ENCODE assay signal across 1 fruit fly cellular context in the genomic region with DNA sequence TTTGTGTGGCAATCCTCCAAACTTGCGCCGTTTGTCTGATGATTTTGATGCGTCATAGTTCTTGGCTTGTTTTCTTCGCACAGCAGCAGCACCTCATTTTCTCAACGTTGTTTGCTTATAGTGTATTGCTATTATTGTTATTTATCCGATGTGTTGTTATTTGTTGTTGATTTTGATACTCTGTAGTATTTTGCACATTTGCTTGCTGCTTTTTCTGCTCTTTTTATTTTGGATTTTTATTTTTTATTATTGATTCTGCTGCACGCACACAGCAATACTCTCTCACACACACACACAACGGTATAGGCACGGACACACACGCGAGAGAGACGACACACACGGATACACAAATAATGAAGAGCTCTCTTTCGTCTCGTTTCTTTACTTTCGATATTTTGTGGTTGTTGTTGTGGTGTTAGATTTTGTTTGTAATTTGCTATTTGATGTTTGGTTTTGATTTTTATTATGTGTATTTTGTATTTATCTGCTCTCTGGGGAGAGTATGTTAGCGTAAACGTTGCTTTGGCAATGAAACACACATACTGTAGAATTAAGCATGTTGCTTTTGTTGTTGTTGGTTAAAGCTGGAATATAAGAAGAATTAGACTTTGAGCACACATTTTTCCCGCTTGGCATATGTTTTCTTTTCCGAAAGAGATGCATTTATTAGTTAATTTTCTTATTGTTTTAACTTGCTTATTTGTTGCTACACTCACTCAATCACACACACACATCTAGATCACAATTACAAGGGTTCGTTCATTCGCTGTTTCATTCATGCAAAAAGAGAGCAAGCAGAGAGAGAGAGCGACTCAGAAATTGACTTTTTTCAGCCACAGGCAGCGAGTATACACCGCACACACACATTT.
TF ChIP-seq lines count a peak whose summit lies in the region.

No protein-coding gene starts in this region.

TF ChIP-seq in whole organism, embryonic, 481 proteins besides CTCF, POLR2A, EP300 and RAD21 (continued from another document):
- TF ChIP-seq onecut (GFP tag; IDR thresholded peaks at IDR 0.05; lab: Robert Waterston, UW), result peak; percentile 73
- no peak for TF ChIP-seq pnt (GFP tag; optimal IDR thresholded peaks at IDR 0.05; lab: Kevin White, UChicago)
- TF ChIP-seq Gug (GFP tag; IDR thresholded peaks at IDR 0.05; lab: Robert Waterston, UW), result no peak
- TF ChIP-seq aop (GFP tag; IDR thresholded peaks at IDR 0.05; lab: Robert Waterston, UW), result no peak
- no peak for TF ChIP-seq fu2 (GFP tag; optimal IDR thresholded peaks at IDR 0.05; lab: Kevin White, UChicago)
- 0 out of 3 replicates have a peak, but pooled peaks have one; percentile 18 for TF ChIP-seq CG11695 (GFP tag; IDR thresholded peaks at IDR 0.05; lab: Robert Waterston, UW)
- TF ChIP-seq nom (GFP tag; optimal IDR thresholded peaks at IDR 0.05; lab: Kevin White, UChicago), result peak; percentile 81
- no peak for TF ChIP-seq C15 (GFP tag; IDR thresholded peaks at IDR 0.05; lab: Robert Waterston, UW)
- TF ChIP-seq trem (tag; optimal IDR thresholded peaks at IDR 0.05; lab: Kevin White, UChicago), result no peak
- TF ChIP-seq unc-4 (GFP tag; IDR thresholded peaks at IDR 0.05; lab: Robert Waterston, UW; ENCODE audit: partially characterized antibody), result no peak
- TF ChIP-seq Med (GFP tag; lab: Kevin White, UChicago), result peak; percentile 33
- TF ChIP-seq CG15696 (tag; optimal IDR thresholded peaks at IDR 0.05; lab: Kevin White, UChicago), result peak; percentile 11
- 0 out of 2 replicates have a peak, but pooled peaks have one; percentile 5 for TF ChIP-seq crol (GFP tag; IDR thresholded peaks at IDR 0.05; lab: Robert Waterston, UW)
- TF ChIP-seq Mad (GFP tag; optimal IDR thresholded peaks at IDR 0.05; lab: Kevin White, UChicago), result no peak
- 0 out of 3 replicates have a peak, but pooled peaks have one; percentile 12 for TF ChIP-seq so (GFP tag; IDR thresholded peaks at IDR 0.05; lab: Robert Waterston, UW)
- no peak for TF ChIP-seq pb (GFP tag; optimal IDR thresholded peaks at IDR 0.05; lab: Kevin White, UChicago)
- TF ChIP-seq CG4707 (GFP tag; optimal IDR thresholded peaks at IDR 0.05; lab: Kevin White, UChicago), result no peak
- TF ChIP-seq CG13624 (GFP tag; optimal IDR thresholded peaks at IDR 0.05; lab: Kevin White, UChicago), result peak; percentile 13
- no peak for TF ChIP-seq CG11456 (GFP tag; IDR thresholded peaks at IDR 0.05; lab: Robert Waterston, UW)
- TF ChIP-seq CG34224 (GFP tag; IDR thresholded peaks at IDR 0.05; lab: Robert Waterston, UW; ENCODE audit: partially characterized antibody), result 0 out of 3 replicates have a peak, but pooled peaks have one; percentile 45
- TF ChIP-seq sd (tag; optimal IDR thresholded peaks at IDR 0.05; lab: Kevin White, UChicago), result peak; percentile 55
- TF ChIP-seq mam (GFP tag; optimal IDR thresholded peaks at IDR 0.05; lab: Kevin White, UChicago), result peak; percentile 4
- TF ChIP-seq CG12744 (GFP tag; optimal IDR thresholded peaks at IDR 0.05; lab: Kevin White, UChicago), result no peak
- no peak for TF ChIP-seq CG6272 (GFP tag; IDR thresholded peaks at IDR 0.05; lab: Robert Waterston, UW)
- no peak for TF ChIP-seq sob (GFP tag; IDR thresholded peaks at IDR 0.05; lab: Robert Waterston, UW)
- peak in 1 of 2 experiments; percentile 30 for TF ChIP-seq bsh (GFP tag; optimal IDR thresholded peaks at IDR 0.05; lab: Kevin White, UChicago)
- TF ChIP-seq CG8765 (GFP tag; IDR thresholded peaks at IDR 0.05; lab: Robert Waterston, UW), result no peak
- TF ChIP-seq ara (GFP tag; IDR thresholded peaks at IDR 0.05; lab: Robert Waterston, UW), result peak; percentile 9; the same call in 1 of the 2 replicates
- TF ChIP-seq dmrt99B (tag; optimal IDR thresholded peaks at IDR 0.05; lab: Kevin White, UChicago), result no peak
- no peak for TF ChIP-seq fd96Cb (tag; optimal IDR thresholded peaks at IDR 0.05; lab: Kevin White, UChicago)
- TF ChIP-seq CG13424 (tag; optimal IDR thresholded peaks at IDR 0.05; lab: Kevin White, UChicago), result no peak
- no peak for TF ChIP-seq CG9932 (GFP tag; IDR thresholded peaks at IDR 0.05; lab: Robert Waterston, UW)
- no peak for TF ChIP-seq seq (GFP tag; IDR thresholded peaks at IDR 0.05; lab: Robert Waterston, UW)
- TF ChIP-seq Gsc (GFP tag; IDR thresholded peaks at IDR 0.05; lab: Robert Waterston, UW), result no peak
- TF ChIP-seq Elba2 (GFP tag; optimal IDR thresholded peaks at IDR 0.05; lab: Kevin White, UChicago), result peak; percentile 54
- no peak for TF ChIP-seq CG7786 (GFP tag; optimal IDR thresholded peaks at IDR 0.05; lab: Kevin White, UChicago)
- no peak for TF ChIP-seq tin (GFP tag; optimal IDR thresholded peaks at IDR 0.05; lab: Kevin White, UChicago)
- TF ChIP-seq Usf (GFP tag; optimal IDR thresholded peaks at IDR 0.05; lab: Kevin White, UChicago), result no peak
- no peak for TF ChIP-seq nau (GFP tag; optimal IDR thresholded peaks at IDR 0.05; lab: Kevin White, UChicago)
- TF ChIP-seq CG32772 (GFP tag; IDR thresholded peaks at IDR 0.05; lab: Robert Waterston, UW), result no peak
- TF ChIP-seq Dip3 (GFP tag; optimal IDR thresholded peaks at IDR 0.05; lab: Kevin White, UChicago), result no peak
- peak; percentile 19 for TF ChIP-seq grn (GFP tag; optimal IDR thresholded peaks at IDR 0.05; lab: Kevin White, UChicago)
- TF ChIP-seq CG4360 (GFP tag; IDR thresholded peaks at IDR 0.05; lab: Robert Waterston, UW), result peak; percentile 85
- TF ChIP-seq pros (GFP tag; optimal IDR thresholded peaks at IDR 0.05; lab: Kevin White, UChicago), result peak; percentile 31
- peak; percentile 90 for TF ChIP-seq sens (GFP tag; lab: Kevin White, UChicago)
- no peak for TF ChIP-seq Lim3 (GFP tag; IDR thresholded peaks at IDR 0.05; lab: Robert Waterston, UW)
- no peak for TF ChIP-seq Side (GFP tag; optimal IDR thresholded peaks at IDR 0.05; lab: Kevin White, UChicago)
- TF ChIP-seq CG17359 (tag; optimal IDR thresholded peaks at IDR 0.05; lab: Kevin White, UChicago), result no peak
- TF ChIP-seq CHES-1-like (GFP tag; optimal IDR thresholded peaks at IDR 0.05; lab: Kevin White, UChicago), result peak; percentile 17
- TF ChIP-seq Drgx (GFP tag; IDR thresholded peaks at IDR 0.05; lab: Robert Waterston, UW), result peak; percentile 70
- TF ChIP-seq Sox102F (GFP tag; optimal IDR thresholded peaks at IDR 0.05; lab: Kevin White, UChicago), result no peak
- TF ChIP-seq CG10979 (tag; optimal IDR thresholded peaks at IDR 0.05; lab: Kevin White, UChicago), result no peak
- TF ChIP-seq jumu (GFP tag; optimal IDR thresholded peaks at IDR 0.05; lab: Kevin White, UChicago), result no peak
- no peak for TF ChIP-seq wdn (GFP tag; IDR thresholded peaks at IDR 0.05; lab: Robert Waterston, UW)
- TF ChIP-seq NFAT (GFP tag; IDR thresholded peaks at IDR 0.05; lab: Robert Waterston, UW), result no peak
- TF ChIP-seq CG18619 (GFP tag; optimal IDR thresholded peaks at IDR 0.05; lab: Kevin White, UChicago), result no peak
- TF ChIP-seq kay (GFP tag; optimal IDR thresholded peaks at IDR 0.05; lab: Kevin White, UChicago), result peak; percentile 65
- TF ChIP-seq MTF-1 (GFP tag; optimal IDR thresholded peaks at IDR 0.05; lab: Kevin White, UChicago; ENCODE audit: borderline replicate concordance), result no peak
- TF ChIP-seq gsb (GFP tag; IDR thresholded peaks at IDR 0.05; lab: Robert Waterston, UW), result no peak
